Worm (Caenorhabditis elegans) whole organism, L2 larva: ENCODE results near the gene K01D12.5.

ENCODE experiments used
- aly-2 ChIP-seq: fragments of 150-350 bp; optimal IDR thresholded peaks from 2 replicates; lab custom pipeline; 2014; ENCODE audit warnings: missing biosample characterization, missing genetic modification characterization
- elt-1 ChIP-seq: fragments of 150-350 bp; optimal IDR thresholded peaks from 2 replicates; lab custom pipeline; 2014; ENCODE audit warnings: missing biosample characterization, missing genetic modification characterization
- lsy-2 ChIP-seq, 2 experiments: fragments of 150-350 bp in 1 of 2; sonication (generic microtip) in 1 of 2; optimal IDR thresholded peaks; 2 replicates each; lab custom pipeline; 2014 to 2017; ENCODE audit warnings: missing biosample characterization in 2 of 2, missing genetic modification characterization in 2 of 2
- nhr-23 ChIP-seq: fragments of 150-350 bp; optimal IDR thresholded peaks from 2 replicates; lab custom pipeline; 2014; ENCODE audit warnings: missing biosample characterization, missing genetic modification reagents, missing genetic modification characterization
- sma-3 ChIP-seq: sonication (generic microtip); optimal IDR thresholded peaks from 2 replicates; lab custom pipeline; 2016; ENCODE audit warnings: missing genetic modification reagents, missing genetic modification characterization, missing compliant biosample characterization
- sma-9 ChIP-seq, 2 experiments: fragments of 150-350 bp in 1 of 2; sonication (generic microtip) in 1 of 2; optimal IDR thresholded peaks; 2 replicates each; lab custom pipeline; 2014 to 2016; ENCODE audit warnings: missing genetic modification characterization in 2 of 2, mild to moderate bottlenecking in 1 of 2, missing biosample characterization in 1 of 2, missing compliant biosample characterization in 1 of 2, missing genetic modification reagents in 1 of 2, moderate library complexity in 1 of 2
- snpc-4 ChIP-seq: fragments of 150-350 bp; optimal IDR thresholded peaks from 2 replicates; lab custom pipeline; 2014; ENCODE audit warnings: missing biosample characterization, missing genetic modification characterization
- ztf-11 ChIP-seq: sonication (generic microtip); optimal IDR thresholded peaks from 2 replicates; lab custom pipeline; 2017; ENCODE audit warnings: missing biosample characterization, missing genetic modification characterization

Gene K01D12.5

DNA sequence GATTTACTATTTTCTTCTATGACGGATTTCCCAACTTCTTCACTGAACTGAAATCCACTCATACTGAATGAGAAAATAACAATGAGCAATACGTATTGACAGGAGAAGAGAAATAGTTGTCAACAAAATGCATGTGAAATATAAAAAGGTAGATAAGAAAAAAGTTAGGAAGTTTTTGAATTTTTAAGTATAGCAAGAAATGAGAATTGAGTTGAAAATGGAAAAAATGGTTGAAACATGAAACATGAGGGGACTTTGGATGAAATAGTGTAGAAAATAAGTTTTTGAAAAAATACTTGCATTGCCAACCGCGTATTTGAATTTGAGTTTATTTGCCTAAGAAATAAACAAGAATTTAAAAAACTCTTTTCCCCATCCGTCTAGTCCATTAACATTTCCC, 49.2 kb downstream of the K01D12.5 start, which contains the start of the genes pals-38 and C54D10.9:
Gene pals-38, minus strand, starts transcription at position 101 of the 400 bp plus-strand sequence.
Gene C54D10.9, plus strand, starts transcription at position 259 of the 400 bp plus-strand sequence.
- TF ChIP-seq sma-3 (GFP tag; lab: Kevin White, UChicago) (no peak), aly-2 (tag; lab: Kevin White, UChicago) (no peak), ztf-11 (tag; lab: Kevin White, UChicago) (no peak), nhr-23 (no peak), sma-9 (GFP tag; optimal IDR thresholded peaks at IDR 0.05; lab: Kevin White, UChicago) (no peak), sma-9 (tag; optimal IDR thresholded peaks at IDR 0.05; lab: Kevin White, UChicago) (no peak), elt-1 (no peak), snpc-4 (tag; lab: Kevin White, UChicago) (no peak), lsy-2 (tag; optimal IDR thresholded peaks at IDR 0.05; lab: Kevin White, UChicago) (no peak)
- TF ChIP-seq, all 48 proteins: peak for 0
